Worm (Caenorhabditis elegans): Measurements from ENCODE around the gene acr-20.

DNA sequence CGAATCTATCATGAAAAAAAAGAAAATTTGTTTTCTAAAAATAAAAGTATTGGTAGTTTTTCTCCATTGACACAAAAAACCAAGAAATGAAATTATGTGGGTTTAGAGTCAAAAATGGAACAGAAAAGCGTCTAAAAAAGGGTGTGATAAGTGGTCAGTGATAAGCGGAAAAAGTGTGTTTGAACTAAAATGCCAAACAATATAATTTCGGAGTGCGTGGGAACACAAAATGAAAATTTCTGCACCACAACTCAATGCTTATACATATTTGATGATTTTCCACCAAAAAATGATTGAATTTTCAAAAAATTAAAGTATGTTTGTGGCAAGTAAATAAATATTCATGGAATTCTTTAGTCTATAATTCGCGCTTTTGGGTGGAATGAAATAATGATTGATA is 37.7 kb upstream of the acr-20 start:
- TF ChIP-seq C34B4.2 (tag; optimal IDR thresholded peaks at IDR 0.05) (no peak), fkh-10 (GFP tag; optimal IDR thresholded peaks at IDR 0.05) (no peak)
